Fruit fly (Drosophila melanogaster): ENCODE data around the gene CG15747.
A peak's percentile ranks its signal among the peaks of the same experiment; 100 is the strongest.

The CG15747 gene

dm6 chrX:13383770-13384169 lies 45.7 kb downstream of the CG15747 start (continued):
- TF ChIP-seq ac (GFP tag; optimal IDR thresholded peaks at IDR 0.05) (no peak), Stat92E (GFP tag; optimal IDR thresholded peaks at IDR 0.05) (no peak), Nf-YB (GFP tag; optimal IDR thresholded peaks at IDR 0.05) (no peak), phol (tag; optimal IDR thresholded peaks at IDR 0.05) (no peak), bbx (GFP tag; IDR thresholded peaks at IDR 0.05; ENCODE audit: partially characterized antibody) (peak; percentile 56), Atf-2 (GFP tag; optimal IDR thresholded peaks at IDR 0.05) (peak; percentile 32), Doc2 (GFP tag; IDR thresholded peaks at IDR 0.05) (no peak), Dll (GFP tag; IDR thresholded peaks at IDR 0.05; ENCODE audit: partially characterized antibody) (no peak), her (GFP tag; optimal IDR thresholded peaks at IDR 0.05) (peak; percentile 70), CG1792 (GFP tag; optimal IDR thresholded peaks at IDR 0.05) (no peak), tap (tag; optimal IDR thresholded peaks at IDR 0.05) (no peak), CG11560 (tag; IDR thresholded peaks at IDR 0.05) (no peak), amos (GFP tag; IDR thresholded peaks at IDR 0.05; ENCODE audit: partially characterized antibody) (peak; percentile 49; the same call in 1 of the 2 replicates), Six4 (GFP tag; optimal IDR thresholded peaks at IDR 0.05) (peak; percentile 51), gfzf (GFP tag; optimal IDR thresholded peaks at IDR 0.05) (no peak), CG11696 (GFP tag; IDR thresholded peaks at IDR 0.05) (no peak), z (GFP tag; IDR thresholded peaks at IDR 0.05) (no peak), toy (GFP tag; IDR thresholded peaks at IDR 0.05) (no peak), wor (GFP tag; IDR thresholded peaks at IDR 0.05) (no peak), danr (GFP tag; IDR thresholded peaks at IDR 0.05) (no peak), Elba2 (GFP tag; optimal IDR thresholded peaks at IDR 0.05) (no peak), YL-1 (GFP tag; optimal IDR thresholded peaks at IDR 0.05) (peak; percentile 85), Myb (GFP tag; optimal IDR thresholded peaks at IDR 0.05) (peak; percentile 32), sug (tag; optimal IDR thresholded peaks at IDR 0.05) (peak; percentile 51), CG6175 (GFP tag; IDR thresholded peaks at IDR 0.05) (peak; percentile 19; the same call in 1 of the 3 replicates), fd3F (GFP tag; optimal IDR thresholded peaks at IDR 0.05) (no peak), en (GFP tag; optimal IDR thresholded peaks at IDR 0.05) (no peak), insv (GFP tag; optimal IDR thresholded peaks at IDR 0.05) (no peak), NC2α (GFP tag; optimal IDR thresholded peaks at IDR 0.05) (no peak), pb (GFP tag; optimal IDR thresholded peaks at IDR 0.05) (peak; percentile 37), HmgD (GFP tag; optimal IDR thresholded peaks at IDR 0.05) (peak; percentile 68), Ravus (GFP tag; IDR thresholded peaks at IDR 0.05) (no peak), NC2β (GFP tag; optimal IDR thresholded peaks at IDR 0.05) (peak; percentile 30), stwl (tag; optimal IDR thresholded peaks at IDR 0.05) (peak; percentile 13), Gug (GFP tag; IDR thresholded peaks at IDR 0.05) (peak; percentile 76; the same call in 3 of the 4 replicates), CG11723 (GFP tag; optimal IDR thresholded peaks at IDR 0.05) (no peak), peb (GFP tag; IDR thresholded peaks at IDR 0.05) (no peak), Bdp1 (GFP tag; optimal IDR thresholded peaks at IDR 0.05) (no peak), shn (GFP tag; optimal IDR thresholded peaks at IDR 0.05) (peak; percentile 44), pzg (GFP tag; optimal IDR thresholded peaks at IDR 0.05) (peak; percentile 14), gcm (GFP tag; optimal IDR thresholded peaks at IDR 0.05) (no peak), CG2678 (tag; optimal IDR thresholded peaks at IDR 0.05) (peak; percentile 39), Rfx (GFP tag; IDR thresholded peaks at IDR 0.05) (peak; percentile 78), Ssrp (tag; optimal IDR thresholded peaks at IDR 0.05) (no peak), CG14441 (GFP tag; IDR thresholded peaks at IDR 0.05) (peak; percentile 52), nom (GFP tag; optimal IDR thresholded peaks at IDR 0.05) (peak; percentile 73), Vsx1 (GFP tag; optimal IDR thresholded peaks at IDR 0.05) (no peak), tna (GFP tag; IDR thresholded peaks at IDR 0.05; ENCODE audit: partially characterized antibody) (no peak), Awh (GFP tag; IDR thresholded peaks at IDR 0.05) (no peak), CG10147 (GFP tag; optimal IDR thresholded peaks at IDR 0.05) (peak; percentile 19), CG2712 (tag; optimal IDR thresholded peaks at IDR 0.05) (peak; percentile 31)
